Worm (Caenorhabditis elegans) whole organism, early embryonic: ENCODE measurements around the gene C32C4.3.

ENCODE experiments used
- F13C5.2 ChIP-seq: sonication (generic microtip); optimal IDR thresholded peaks from 2 replicates; lab custom pipeline; 2017; ENCODE audit warnings: mild to moderate bottlenecking, missing genetic modification characterization, inconsistent platforms, missing compliant biosample characterization
- ama-1 ChIP-seq: fragments of 150-350 bp; optimal IDR thresholded peaks from 2 replicates; lab custom pipeline; 2014
- ceh-13 ChIP-seq: fragments of 200-800 bp; sonication (Bioruptor generic); optimal IDR thresholded peaks from 2 replicates; lab custom pipeline; 2018; ENCODE audit warnings: mild to moderate bottlenecking, missing genetic modification characterization, missing compliant biosample characterization
- ets-7 ChIP-seq: sonication (generic microtip); optimal IDR thresholded peaks from 2 replicates; lab custom pipeline; 2016; ENCODE audit warnings: missing genotype, missing genetic modification characterization, missing compliant biosample characterization
- flt-1 ChIP-seq: fragments of 200-800 bp; sonication (Bioruptor generic); IDR thresholded peaks from 2 replicates; pipeline ENCODE4 v1.3.6; 2022; ENCODE audit warnings: missing genetic modification characterization, missing compliant biosample characterization
- scrt-1 ChIP-seq: fragments of 200-800 bp; sonication (Bioruptor generic); IDR thresholded peaks from 2 replicates; pipeline ENCODE4 v1.3.6; 2022; ENCODE audit warnings: missing genetic modification characterization, missing compliant biosample characterization
- sea-1 ChIP-seq: fragments of 200-800 bp; sonication (Bioruptor generic); conservative IDR thresholded peaks from 2 replicates; pipeline ENCODE4 v1.3.6; 2022; ENCODE audit warnings: missing genetic modification characterization, missing compliant biosample characterization
- tbx-11 ChIP-seq: fragments of 200-800 bp; sonication (Bioruptor generic); IDR thresholded peaks from 2 replicates; pipeline ENCODE4 v1.3.6; 2022; ENCODE audit warnings: missing genetic modification characterization, missing compliant biosample characterization
- tbx-37 ChIP-seq: fragments of 200-800 bp; sonication (Bioruptor generic); conservative IDR thresholded peaks from 2 replicates; pipeline ENCODE4 v1.3.6; 2022; ENCODE audit warnings: missing genetic modification reagents, missing genetic modification characterization, missing compliant biosample characterization

DNA sequence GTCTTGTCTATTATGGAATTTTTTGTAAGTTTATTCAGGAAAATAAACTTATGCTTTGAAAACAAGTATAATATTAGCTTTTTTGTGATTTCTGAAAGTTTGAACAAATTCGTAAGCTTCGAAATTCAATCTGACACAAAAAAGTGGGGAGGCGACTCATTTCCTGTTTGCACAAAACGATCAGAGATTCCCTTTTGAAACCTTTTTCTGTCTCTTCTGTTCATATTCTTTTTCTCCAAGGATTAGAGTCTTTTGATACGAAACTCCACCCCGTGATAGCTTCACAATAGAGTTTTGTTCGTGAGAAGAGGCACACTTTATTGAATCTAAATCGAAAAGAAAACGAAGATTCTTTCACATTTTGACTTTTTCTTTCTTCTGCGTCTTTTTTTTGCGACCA, 6.0 kb downstream of the C32C4.3 start:
- TF ChIP-seq ama-1 (lab: Kevin White, UChicago) (no peak), tbx-37 (no peak), flt-1 (GFP tag; lab: Robert Waterston, UW) (no peak), ceh-13 (GFP tag; lab: Kevin White, UChicago) (no peak), F13C5.2 (tag; lab: Kevin White, UChicago) (no peak), tbx-11 (no peak), ets-7 (no peak), scrt-1 (no peak), sea-1 (no peak)
